Fruit fly (Drosophila melanogaster): ENCODE measurements around the gene fzo.

Gene fzo

dm6 chr3R:23156865-23157515 is 46.8 kb downstream of the fzo start:
- TF ChIP-seq Ets98B (GFP tag; IDR thresholded peaks at IDR 0.05) (no peak; the same call in 1 of the 2 replicates), CG8159 (tag; optimal IDR thresholded peaks at IDR 0.05) (no peak), CG12605 (GFP tag; IDR thresholded peaks at IDR 0.05) (peak; percentile 67), Pif1B (GFP tag; optimal IDR thresholded peaks at IDR 0.05) (no peak), CG4496 (GFP tag; IDR thresholded peaks at IDR 0.05) (peak; percentile 71; the same call in 2 of the 3 replicates), CG17806 (tag; optimal IDR thresholded peaks at IDR 0.05) (no peak), EcR (GFP tag; optimal IDR thresholded peaks at IDR 0.05) (peak; percentile 98), CG34367 (tag; optimal IDR thresholded peaks at IDR 0.05) (peak; percentile 26), CG9948 (tag; optimal IDR thresholded peaks at IDR 0.05) (no peak), Snoo (tag; optimal IDR thresholded peaks at IDR 0.05) (peak; percentile 38), CG8301 (tag; optimal IDR thresholded peaks at IDR 0.05) (peak; percentile 40), Pif1A (GFP tag; optimal IDR thresholded peaks at IDR 0.05) (no peak), D1 (tag; optimal IDR thresholded peaks at IDR 0.05) (no peak), CG14655 (GFP tag; optimal IDR thresholded peaks at IDR 0.05) (no peak), CG32121 (GFP tag; IDR thresholded peaks at IDR 0.05) (peak; percentile 38; the same call in 1 of the 2 replicates), rn (GFP tag; IDR thresholded peaks at IDR 0.05) (no peak), fd96Ca (GFP tag; IDR thresholded peaks at IDR 0.05) (no peak), CG15710 (tag; optimal IDR thresholded peaks at IDR 0.05) (peak; percentile 16), gl (tag; optimal IDR thresholded peaks at IDR 0.05) (peak; percentile 54), CG13204 (GFP tag; optimal IDR thresholded peaks at IDR 0.05) (peak; percentile 54), CG10348 (GFP tag; IDR thresholded peaks at IDR 0.05) (no peak)

DNA sequence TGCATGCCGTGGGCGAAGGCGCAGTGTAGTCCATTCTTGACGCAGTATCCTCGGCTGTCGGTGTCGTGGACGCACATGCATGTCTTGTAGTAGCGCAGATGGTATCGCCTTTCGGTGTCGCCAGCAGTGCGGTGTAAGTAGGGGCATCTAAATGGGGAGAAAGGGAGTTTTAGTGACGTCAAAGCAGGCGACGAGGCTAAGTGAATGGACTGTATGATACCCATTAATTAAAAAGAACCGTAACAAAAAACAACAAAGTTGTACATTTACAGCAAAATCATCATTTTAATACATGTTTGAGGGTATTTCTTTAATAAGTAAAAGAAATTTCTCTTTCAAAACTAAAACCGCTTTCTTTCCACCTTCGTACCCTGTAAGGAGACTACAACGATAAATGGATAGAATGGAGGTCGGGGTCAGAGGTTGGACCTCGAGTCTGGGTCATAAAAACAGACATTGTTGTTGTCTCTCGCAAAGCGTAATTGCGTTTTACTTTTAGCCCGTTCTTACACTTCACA is 47.4 kb downstream of the fzo start:
- TF ChIP-seq gl (tag; optimal IDR thresholded peaks at IDR 0.05), result no peak
- TF ChIP-seq fd96Ca (GFP tag; IDR thresholded peaks at IDR 0.05), result no peak
- TF ChIP-seq EcR (GFP tag; optimal IDR thresholded peaks at IDR 0.05), result no peak
- TF ChIP-seq CG8301 (tag; optimal IDR thresholded peaks at IDR 0.05), result no peak
- no peak for TF ChIP-seq rn (GFP tag; IDR thresholded peaks at IDR 0.05)
- TF ChIP-seq CG17806 (tag; optimal IDR thresholded peaks at IDR 0.05), result no peak
- no peak for TF ChIP-seq CG14655 (GFP tag; optimal IDR thresholded peaks at IDR 0.05)
- TF ChIP-seq Pif1B (GFP tag; optimal IDR thresholded peaks at IDR 0.05), result no peak
- TF ChIP-seq Snoo (tag; optimal IDR thresholded peaks at IDR 0.05), result no peak

Measured in whole organism, pupa.